Fruit fly (Drosophila melanogaster): Measurements from ENCODE around the gene CG43362.

DNA sequence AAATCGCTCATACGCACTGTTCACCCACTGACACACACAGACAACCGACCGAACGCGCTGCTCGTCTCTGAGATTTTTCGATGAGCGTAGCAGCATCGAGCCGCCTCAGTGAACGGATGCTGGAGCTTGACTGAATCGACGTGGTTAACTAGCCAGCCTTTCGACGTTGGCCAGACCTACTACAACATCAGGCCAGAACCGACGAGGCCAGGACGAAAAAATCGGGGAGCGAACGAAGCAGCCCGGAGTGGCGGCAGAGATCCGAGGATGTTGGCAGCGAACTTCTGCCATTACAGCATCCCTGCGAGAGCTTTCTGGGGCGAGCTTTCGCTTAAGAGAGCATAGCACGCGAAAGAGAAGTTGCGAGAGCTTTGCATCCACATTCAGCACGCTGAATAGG lies 15.6 kb downstream of the CG43362 start, which contains the start of gene CG42750:
- TF ChIP-seq Myc (optimal IDR thresholded peaks at IDR 0.05) (no peak), h (optimal IDR thresholded peaks at IDR 0.05) (no peak), Sin3A (optimal IDR thresholded peaks at IDR 0.05) (no peak), insv (optimal IDR thresholded peaks at IDR 0.05) (no peak)
